Fruit fly (Drosophila melanogaster) whole organism, embryonic: ENCODE data around the gene CG14625.
A peak's percentile ranks its signal among the peaks of the same experiment; 100 is the strongest.

Source experiments
- B-H1 ChIP-seq: fragments of 200-800 bp; sonication (Bioruptor generic); IDR thresholded peaks from 3 replicates; pipeline ENCODE4 v1.3.6; 2022; ENCODE audit warnings: missing biosample characterization, missing genetic modification characterization
- CG10565 ChIP-seq: fragments of 200-800 bp; sonication (Bioruptor generic); optimal IDR thresholded peaks from 3 replicates; lab custom pipeline; 2016; ENCODE audit warnings: missing biosample characterization, mild to moderate bottlenecking, missing genetic modification characterization
- CG11723 ChIP-seq: fragments of 200-800 bp; sonication (Bioruptor generic); optimal IDR thresholded peaks from 2 replicates; lab custom pipeline; 2017; ENCODE audit warnings: missing biosample characterization, mild to moderate bottlenecking, missing genetic modification characterization
- CG13296 ChIP-seq: fragments of 200-800 bp; sonication (Bioruptor generic); optimal IDR thresholded peaks from 3 replicates; lab custom pipeline; 2018; ENCODE audit warnings: missing biosample characterization, mild to moderate bottlenecking, missing genetic modification characterization
- CG1603 ChIP-seq: fragments of 200-800 bp; sonication (Bioruptor generic); optimal IDR thresholded peaks from 2 replicates; lab custom pipeline; 2019; ENCODE audit warnings: missing biosample characterization, mild to moderate bottlenecking, missing genetic modification characterization, moderate library complexity
- CG16779 ChIP-seq: fragments of 200-800 bp; sonication (Bioruptor generic); IDR thresholded peaks from 2 replicates; pipeline ENCODE4 v1.3.6; 2022; ENCODE audit warnings: missing biosample characterization, missing genetic modification characterization
- CG16815 ChIP-seq: fragments of 200-800 bp; sonication (Bioruptor generic); optimal IDR thresholded peaks from 3 replicates; lab custom pipeline; 2017; ENCODE audit warnings: missing biosample characterization, mild to moderate bottlenecking, missing genetic modification characterization
- CG18262 ChIP-seq: fragments of 200-800 bp; optimal IDR thresholded peaks from 3 replicates; lab custom pipeline; 2019; ENCODE audit warnings: missing biosample characterization, mild to moderate bottlenecking, missing genetic modification characterization, moderate library complexity
- CG6175 ChIP-seq: fragments of 200-800 bp; sonication (Bioruptor generic); IDR thresholded peaks from 3 replicates; pipeline ENCODE4 v1.3.6; 2022; ENCODE audit warnings: missing biosample characterization, missing genetic modification characterization
- CG6683 ChIP-seq: fragments of 200-800 bp; sonication (Bioruptor generic); optimal IDR thresholded peaks from 2 replicates; lab custom pipeline; 2017; ENCODE audit warnings: missing biosample characterization, mild to moderate bottlenecking, missing genetic modification characterization, missing genetic modification reagents
- CG7556 ChIP-seq: fragments of 200-800 bp; sonication (Bioruptor generic); optimal IDR thresholded peaks from 2 replicates; lab custom pipeline; 2017; ENCODE audit warnings: missing biosample characterization, mild to moderate bottlenecking, missing genetic modification characterization
- CG7963 ChIP-seq: fragments of 200-800 bp; sonication (Bioruptor generic); IDR thresholded peaks from 3 replicates; pipeline ENCODE4 v1.3.6; 2022; ENCODE audit warnings: missing biosample characterization, missing genetic modification characterization; ENCODE audit not compliant: partially characterized antibody
- CG9215 ChIP-seq: fragments of 200-800 bp; sonication (Bioruptor generic); IDR thresholded peaks from 2 replicates; pipeline ENCODE4 v1.3.6; 2022; ENCODE audit warnings: missing biosample characterization, missing genetic modification characterization
- CG9609 ChIP-seq: fragments of 200-800 bp; sonication (Bioruptor generic); optimal IDR thresholded peaks from 3 replicates; lab custom pipeline; 2016; ENCODE audit warnings: missing biosample characterization, missing genetic modification characterization
- CG9817 ChIP-seq: fragments of 200-800 bp; sonication (Bioruptor generic); optimal IDR thresholded peaks from 2 replicates; lab custom pipeline; 2018; ENCODE audit warnings: missing biosample characterization, mild to moderate bottlenecking, missing genetic modification characterization, moderate library complexity
- Dll ChIP-seq: fragments of 200-800 bp; sonication (Bioruptor generic); IDR thresholded peaks from 4 replicates; pipeline ENCODE4 v1.3.6; 2022; ENCODE audit warnings: missing biosample characterization, missing genetic modification characterization; ENCODE audit not compliant: partially characterized antibody
- Dp ChIP-seq: fragments of 200-800 bp; sonication (Bioruptor generic); optimal IDR thresholded peaks from 2 replicates; lab custom pipeline; 2018; ENCODE audit warnings: missing biosample characterization, mild to moderate bottlenecking, missing genetic modification characterization, moderate library complexity
- Dref ChIP-seq: fragments of 200-800 bp; sonication (Bioruptor generic); IDR thresholded peaks from 2 replicates; pipeline ENCODE4 v1.3.6; 2022; ENCODE audit warnings: missing biosample characterization, missing genetic modification characterization
- Hr51 ChIP-seq, 2 experiments: fragments of 200-800 bp; sonication (Bioruptor generic); optimal IDR thresholded peaks; 2 replicates in 1 of 2; 3 replicates in 1 of 2; lab custom pipeline; 2016 to 2018; ENCODE audit warnings: missing biosample characterization in 2 of 2, missing genetic modification characterization in 2 of 2, mild to moderate bottlenecking in 1 of 2, moderate library complexity in 1 of 2
- MBD-R2 ChIP-seq: fragments of 200-800 bp; sonication (Bioruptor generic); IDR thresholded peaks from 2 replicates; pipeline ENCODE4 v1.3.6; 2022; ENCODE audit warnings: missing biosample characterization, missing genetic modification characterization
- Neu2 ChIP-seq: fragments of 200-800 bp; sonication (Bioruptor generic); optimal IDR thresholded peaks from 3 replicates; lab custom pipeline; 2016; ENCODE audit warnings: missing biosample characterization, missing genetic modification characterization, borderline replicate concordance
- Poxn ChIP-seq: fragments of 200-800 bp; sonication (Bioruptor generic); IDR thresholded peaks from 2 replicates; pipeline ENCODE4 v1.3.6; 2022; ENCODE audit warnings: missing biosample characterization, missing genetic modification characterization
- Six4 ChIP-seq: fragments of 200-800 bp; sonication (Bioruptor generic); optimal IDR thresholded peaks from 2 replicates; lab custom pipeline; 2016; ENCODE audit warnings: missing biosample characterization, missing genetic modification characterization
- TFAM ChIP-seq: fragments of 200-800 bp; sonication (Bioruptor generic); optimal IDR thresholded peaks from 2 replicates; lab custom pipeline; 2017; ENCODE audit warnings: missing biosample characterization, missing genetic modification characterization, inconsistent platforms
- Xbp1 ChIP-seq: fragments of 200-800 bp; sonication (Bioruptor generic); optimal IDR thresholded peaks from 3 replicates; lab custom pipeline; 2016; ENCODE audit warnings: missing biosample characterization, mild to moderate bottlenecking, missing genetic modification characterization
- ap ChIP-seq: fragments of 200-800 bp; sonication (Bioruptor generic); IDR thresholded peaks from 2 replicates; pipeline ENCODE4 v1.3.6; 2022; ENCODE audit warnings: missing biosample characterization, missing genetic modification characterization
- bsh ChIP-seq, 2 experiments: fragments of 200-800 bp; sonication (Bioruptor generic); optimal IDR thresholded peaks; 2 replicates each; lab custom pipeline; 2017 to 2018; ENCODE audit warnings: mild to moderate bottlenecking in 2 of 2, missing biosample characterization in 2 of 2, missing genetic modification characterization in 2 of 2, moderate library complexity in 1 of 2
- cad ChIP-seq: fragments of >200 bp; optimal IDR thresholded peaks from 2 replicates; lab custom pipeline; 2017; ENCODE audit warnings: missing biosample characterization, missing genetic modification characterization
- cas ChIP-seq: fragments of 200-800 bp; sonication (Bioruptor generic); IDR thresholded peaks from 2 replicates; pipeline ENCODE4 v1.3.6; 2022; ENCODE audit warnings: missing biosample characterization, missing genetic modification characterization
- chm ChIP-seq: fragments of 200-800 bp; sonication (Bioruptor generic); IDR thresholded peaks from 2 replicates; pipeline ENCODE4 v1.3.6; 2022; ENCODE audit warnings: missing biosample characterization, missing genetic modification characterization
- cwo ChIP-seq: fragments of 200-800 bp; sonication (Bioruptor generic); optimal IDR thresholded peaks from 3 replicates; lab custom pipeline; 2017; ENCODE audit warnings: missing biosample characterization, missing genetic modification characterization, mild to moderate bottlenecking, moderate library complexity, missing genetic modification reagents
- ems ChIP-seq: fragments of 200-800 bp; sonication (Bioruptor generic); optimal IDR thresholded peaks from 3 replicates; lab custom pipeline; 2016; ENCODE audit warnings: missing biosample characterization, missing genetic modification characterization
- esg ChIP-seq: fragments of 200-800 bp; sonication (Bioruptor generic); conservative IDR thresholded peaks from 2 replicates; pipeline ENCODE4 v1.3.6; 2022; ENCODE audit warnings: missing biosample characterization, missing genetic modification characterization
- eve ChIP-seq, 2 experiments: fragments of >200 bp; optimal IDR thresholded peaks; 2 replicates each; lab custom pipeline; 2017; ENCODE audit warnings: missing biosample characterization in 2 of 2, missing genetic modification characterization in 2 of 2
- gcm ChIP-seq: fragments of 200-800 bp; sonication (Bioruptor generic); optimal IDR thresholded peaks from 2 replicates; lab custom pipeline; 2019; ENCODE audit warnings: missing biosample characterization, mild to moderate bottlenecking, missing genetic modification characterization, moderate library complexity
- grau ChIP-seq: fragments of 200-800 bp; optimal IDR thresholded peaks from 3 replicates; lab custom pipeline; 2019; ENCODE audit warnings: missing biosample characterization, mild to moderate bottlenecking, missing genetic modification characterization, moderate library complexity
- gsb ChIP-seq: fragments of 200-800 bp; sonication (Bioruptor generic); IDR thresholded peaks from 2 replicates; pipeline ENCODE4 v1.3.6; 2022; ENCODE audit warnings: missing biosample characterization, missing genetic modification characterization
- h ChIP-seq: fragments of >200 bp; optimal IDR thresholded peaks from 2 replicates; lab custom pipeline; 2017
- insv ChIP-seq, 2 experiments: fragments of 200-800 bp; sonication (Bioruptor generic); optimal IDR thresholded peaks; 3 replicates each; lab custom pipeline; 2016 to 2018; ENCODE audit warnings: missing biosample characterization in 2 of 2, missing genetic modification characterization in 2 of 2
- nau ChIP-seq: fragments of 200-800 bp; sonication (Bioruptor generic); optimal IDR thresholded peaks from 3 replicates; lab custom pipeline; 2017; ENCODE audit warnings: missing biosample characterization, mild to moderate bottlenecking, missing genetic modification characterization, missing genetic modification reagents
- pan ChIP-seq, 4 experiments: fragments of >200 bp in 3 of 4; fragments of 200-800 bp in 1 of 4; sonication (Bioruptor generic) in 1 of 4; optimal IDR thresholded peaks in 3 of 4; IDR thresholded peaks in 1 of 4; 2 replicates each; pipeline versions ENCODE4 v1.3.6 to Lab custom; 2017 to 2022; ENCODE audit warnings: missing biosample characterization in 2 of 4, missing genetic modification characterization in 2 of 4, mixed read lengths in 1 of 4
- peb ChIP-seq: fragments of 200-800 bp; sonication (Bioruptor generic); IDR thresholded peaks from 2 replicates; pipeline ENCODE4 v1.3.6; 2022; ENCODE audit warnings: missing biosample characterization, missing genetic modification characterization
- phol ChIP-seq: fragments of 200-800 bp; sonication (Bioruptor generic); optimal IDR thresholded peaks from 3 replicates; lab custom pipeline; 2018; ENCODE audit warnings: missing biosample characterization, mild to moderate bottlenecking, missing genetic modification characterization, moderate library complexity
- psq ChIP-seq: fragments of 200-800 bp; sonication (Bioruptor generic); optimal IDR thresholded peaks from 2 replicates; lab custom pipeline; 2017; ENCODE audit warnings: missing biosample characterization, missing genetic modification characterization
- sd ChIP-seq: fragments of 200-800 bp; sonication (Bioruptor generic); optimal IDR thresholded peaks from 3 replicates; lab custom pipeline; 2018; ENCODE audit warnings: missing biosample characterization, mild to moderate bottlenecking, missing genetic modification characterization, moderate library complexity
- sim ChIP-seq: fragments of 200-800 bp; sonication (Bioruptor generic); IDR thresholded peaks from 2 replicates; pipeline ENCODE4 v1.3.6; 2022; ENCODE audit warnings: missing biosample characterization, missing genetic modification characterization
- stc ChIP-seq: fragments of 200-800 bp; sonication (Bioruptor generic); IDR thresholded peaks from 2 replicates; pipeline ENCODE4 v1.3.6; 2022; ENCODE audit warnings: missing biosample characterization, missing genetic modification characterization
- twi ChIP-seq: fragments of 200-800 bp; optimal IDR thresholded peaks from 2 replicates; lab custom pipeline; 2019; ENCODE audit warnings: missing biosample characterization, mild to moderate bottlenecking, missing genetic modification characterization, moderate library complexity

The CG14625 gene

dm6 chrX:1234817-1235617, 35.7 kb downstream of the CG14625 start (continued):
- TF ChIP-seq CG1603 (tag; lab: Kevin White, UChicago) (peak; percentile 92), cas (GFP tag; lab: Robert Waterston, UW) (0 out of 2 replicates have a peak, but pooled peaks have one; percentile 39), Xbp1 (GFP tag; lab: Kevin White, UChicago) (peak; percentile 62), CG10565 (peak; percentile 41), ems (peak; percentile 70), CG7556 (GFP tag; lab: Kevin White, UChicago) (peak; percentile 81), peb (GFP tag; lab: Robert Waterston, UW) (peak; percentile 73), cad (no peak), twi (peak; percentile 64), CG9609 (GFP tag; lab: Kevin White, UChicago) (peak; percentile 82), CG9817 (peak; percentile 62), CG13296 (GFP tag; lab: Kevin White, UChicago) (peak; percentile 57), CG7963 (no peak), CG16779 (no peak), h (lab: Kevin White, UChicago) (no peak), Poxn (GFP tag; lab: Robert Waterston, UW) (no peak), nau (GFP tag; lab: Kevin White, UChicago) (peak; percentile 68), CG9215 (GFP tag; lab: Robert Waterston, UW) (peak; percentile 64), eve (GFP tag; optimal IDR thresholded peaks at IDR 0.05; lab: Kevin White, UChicago) (no peak), insv (GFP tag; optimal IDR thresholded peaks at IDR 0.05; lab: Kevin White, UChicago) (peak; percentile 3 to 17), ap (GFP tag; lab: Robert Waterston, UW) (peak; percentile 58), cwo (GFP tag; lab: Kevin White, UChicago) (peak; percentile 69), sim (GFP tag; lab: Robert Waterston, UW) (peak; percentile 65), Dref (GFP tag; lab: Robert Waterston, UW) (no peak), phol (tag; lab: Kevin White, UChicago) (peak; percentile 83), Dp (GFP tag; lab: Kevin White, UChicago) (no peak), Neu2 (GFP tag; lab: Kevin White, UChicago) (no peak), bsh (GFP tag; optimal IDR thresholded peaks at IDR 0.05; lab: Kevin White, UChicago) (peak; percentile 43 to 87), Dll (GFP tag; lab: Robert Waterston, UW) (peak; percentile 66; the same call in 3 of the 4 replicates), CG18262 (tag; lab: Kevin White, UChicago) (peak; percentile 88), sd (tag; lab: Kevin White, UChicago) (peak; percentile 10), Six4 (GFP tag; lab: Kevin White, UChicago) (peak; percentile 60), gcm (GFP tag; lab: Kevin White, UChicago) (peak; percentile 73), gsb (GFP tag; lab: Robert Waterston, UW) (no peak), esg (peak; percentile 75), grau (tag; lab: Kevin White, UChicago) (peak; percentile 84), CG16815 (peak; percentile 75), CG6683 (GFP tag; lab: Kevin White, UChicago) (peak; percentile 3), stc (GFP tag; lab: Robert Waterston, UW) (peak; percentile 73), chm (peak; percentile 89), TFAM (GFP tag; lab: Kevin White, UChicago) (peak; percentile 30), CG11723 (GFP tag; lab: Kevin White, UChicago) (peak; percentile 66), pan (optimal IDR thresholded peaks at IDR 0.05; lab: Kevin White, UChicago) (peak in 1 of 2 experiments; percentile 66), pan (GFP tag; optimal IDR thresholded peaks at IDR 0.05 in 1 of 2, IDR thresholded peaks at IDR 0.05 in 1 of 2) (peak in 1 of 2 experiments; percentile 88), B-H1 (GFP tag; lab: Robert Waterston, UW) (peak; percentile 73), psq (peak; percentile 82), MBD-R2 (GFP tag; lab: Robert Waterston, UW) (peak; percentile 46; the same call in 1 of the 2 replicates), CG6175 (GFP tag; lab: Robert Waterston, UW) (0 out of 3 replicates have a peak, but pooled peaks have one; percentile 47), Hr51 (GFP tag; optimal IDR thresholded peaks at IDR 0.05; lab: Kevin White, UChicago) (peak; percentile 61 to 82)
